Fruit fly (Drosophila melanogaster): ENCODE results near the gene mus302.

The mus302 gene

dm6 chr3L:16749726-16750125 is 29.8 kb downstream of the mus302 start:
- TF ChIP-seq Clk (GFP tag; optimal IDR thresholded peaks at IDR 0.05) (no peak), tj (GFP tag; optimal IDR thresholded peaks at IDR 0.05) (no peak), Mnt (GFP tag; optimal IDR thresholded peaks at IDR 0.05) (no peak), CG12768 (GFP tag; optimal IDR thresholded peaks at IDR 0.05) (no peak), Crg-1 (GFP tag; optimal IDR thresholded peaks at IDR 0.05) (no peak), Hr96 (GFP tag; optimal IDR thresholded peaks at IDR 0.05) (no peak), CG14711 (tag; optimal IDR thresholded peaks at IDR 0.05) (no peak), cic (GFP tag; optimal IDR thresholded peaks at IDR 0.05) (no peak), CG1620 (GFP tag; optimal IDR thresholded peaks at IDR 0.05) (no peak), toe (GFP tag; optimal IDR thresholded peaks at IDR 0.05) (no peak), bab1 (GFP tag; optimal IDR thresholded peaks at IDR 0.05) (no peak), pad (GFP tag; optimal IDR thresholded peaks at IDR 0.05) (no peak), CG33017 (tag; optimal IDR thresholded peaks at IDR 0.05) (no peak), ovo (GFP tag; optimal IDR thresholded peaks at IDR 0.05) (no peak), kay (GFP tag; ENCODE audit: borderline replicate concordance) (no peak)

DNA sequence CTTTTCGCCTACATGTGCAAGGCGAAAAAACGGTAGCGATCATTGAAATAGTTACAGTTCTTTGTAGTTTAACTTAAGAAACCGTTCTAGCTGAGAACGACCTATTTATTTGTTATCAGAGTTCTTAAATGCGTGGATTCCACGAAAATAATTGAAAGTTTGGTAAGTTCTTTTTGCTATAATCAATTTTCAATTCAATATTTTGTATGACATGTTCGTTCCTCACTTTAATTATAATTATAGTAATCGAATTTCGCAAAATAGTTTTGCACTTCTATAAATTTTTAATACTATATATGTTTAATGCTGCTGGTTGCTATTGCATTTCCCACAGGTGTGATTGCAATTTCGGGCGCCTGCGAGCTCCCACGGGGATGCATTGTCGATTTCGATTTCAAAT is 31.2 kb downstream of the mus302 start:
- TF ChIP-seq CG11617 (GFP tag; optimal IDR thresholded peaks at IDR 0.05) (no peak), Hr96 (GFP tag; optimal IDR thresholded peaks at IDR 0.05) (no peak), pad (GFP tag; optimal IDR thresholded peaks at IDR 0.05) (no peak), Mnt (GFP tag; optimal IDR thresholded peaks at IDR 0.05) (no peak), CG33017 (tag; optimal IDR thresholded peaks at IDR 0.05) (no peak), Clk (GFP tag; optimal IDR thresholded peaks at IDR 0.05) (no peak)

dm6 chr3L:16746586-16747383 is 32.8 kb downstream of the mus302 start:
- TF ChIP-seq CG7045 (GFP tag; optimal IDR thresholded peaks at IDR 0.05) (no peak), CG1620 (GFP tag; optimal IDR thresholded peaks at IDR 0.05) (no peak), CG11617 (GFP tag; optimal IDR thresholded peaks at IDR 0.05) (no peak), CG7101 (tag; optimal IDR thresholded peaks at IDR 0.05) (no peak), cnc (optimal IDR thresholded peaks at IDR 0.05) (no peak), CG5204 (GFP tag; optimal IDR thresholded peaks at IDR 0.05) (no peak), cic (GFP tag; optimal IDR thresholded peaks at IDR 0.05) (no peak), CG12768 (GFP tag; optimal IDR thresholded peaks at IDR 0.05) (no peak), CG33017 (tag; optimal IDR thresholded peaks at IDR 0.05) (no peak), Hr96 (GFP tag; optimal IDR thresholded peaks at IDR 0.05) (no peak)

dm6 chr3L:16743906-16744704 is 35.4 kb downstream of the mus302 start:
- TF ChIP-seq bab1 (GFP tag; optimal IDR thresholded peaks at IDR 0.05) (no peak), CG5204 (GFP tag; optimal IDR thresholded peaks at IDR 0.05) (no peak), pad (GFP tag; optimal IDR thresholded peaks at IDR 0.05) (no peak), tj (GFP tag; optimal IDR thresholded peaks at IDR 0.05) (no peak), Clk (GFP tag; optimal IDR thresholded peaks at IDR 0.05) (no peak), Mnt (GFP tag; optimal IDR thresholded peaks at IDR 0.05) (no peak), kay (GFP tag; ENCODE audit: borderline replicate concordance) (no peak), toe (GFP tag; optimal IDR thresholded peaks at IDR 0.05) (no peak), CG33017 (tag; optimal IDR thresholded peaks at IDR 0.05) (no peak), cnc (optimal IDR thresholded peaks at IDR 0.05) (no peak)

- no peak for TF ChIP-seq cnc (optimal IDR thresholded peaks at IDR 0.05)
These were observed 37.9 kb downstream of the mus302 start for dm6 chr3L:16741660-16742059.

DNA sequence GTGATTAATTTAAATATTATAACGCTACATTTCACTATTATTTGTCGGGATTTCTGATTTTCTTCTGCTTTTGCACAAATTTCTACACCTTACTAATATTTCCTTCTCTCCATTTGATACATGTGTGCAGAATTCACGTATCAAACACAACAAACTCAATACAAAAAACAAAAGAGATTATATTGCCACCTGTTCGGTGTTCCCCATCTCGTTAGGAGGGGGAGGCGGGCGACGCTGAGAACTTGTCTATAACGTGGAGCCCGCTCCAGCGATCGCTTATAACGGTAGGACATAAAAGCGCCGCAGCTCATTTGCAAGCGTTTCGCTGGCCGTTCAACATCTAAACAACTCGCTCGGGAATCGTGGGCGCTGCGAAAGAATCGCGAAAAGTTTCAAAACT is 46.3 kb downstream of the mus302 start, which contains the start of gene CG9701:
TSS of gene CG9701 (plus strand) at position 301 of the 400 bp plus-strand sequence.
- TF ChIP-seq bab1 (GFP tag; optimal IDR thresholded peaks at IDR 0.05) (no peak), kay (GFP tag; ENCODE audit: borderline replicate concordance) (peak; percentile 35)

- TF ChIP-seq CG11617 (GFP tag; optimal IDR thresholded peaks at IDR 0.05) (no peak), Mnt (GFP tag; optimal IDR thresholded peaks at IDR 0.05) (peak; percentile 98), kay (GFP tag; ENCODE audit: borderline replicate concordance) (peak; percentile 25), CG7045 (GFP tag; optimal IDR thresholded peaks at IDR 0.05) (no peak), bab1 (GFP tag; optimal IDR thresholded peaks at IDR 0.05) (peak; percentile 29)
These were observed 48.9 kb downstream of the mus302 start, which contains the start of gene Dbp73D for dm6 chr3L:16730645-16731044. Dbp73D (minus strand) TSS chr3L:16730818.

Data from whole organism, adult.